Worm (Caenorhabditis elegans) whole organism, L4/young adult: ENCODE results near the gene F31F6.1.

ENCODE experiments used
- W03F9.2 ChIP-seq: fragments of 150-350 bp; optimal IDR thresholded peaks from 2 replicates; lab custom pipeline; 2014; ENCODE audit warnings: missing biosample characterization, missing genetic modification characterization
- him-1 ChIP-seq: sonication (generic microtip); optimal IDR thresholded peaks from 2 replicates; lab custom pipeline; 2016; ENCODE audit warnings: missing genotype, missing genetic modification reagents, missing genetic modification characterization, missing compliant biosample characterization

DNA sequence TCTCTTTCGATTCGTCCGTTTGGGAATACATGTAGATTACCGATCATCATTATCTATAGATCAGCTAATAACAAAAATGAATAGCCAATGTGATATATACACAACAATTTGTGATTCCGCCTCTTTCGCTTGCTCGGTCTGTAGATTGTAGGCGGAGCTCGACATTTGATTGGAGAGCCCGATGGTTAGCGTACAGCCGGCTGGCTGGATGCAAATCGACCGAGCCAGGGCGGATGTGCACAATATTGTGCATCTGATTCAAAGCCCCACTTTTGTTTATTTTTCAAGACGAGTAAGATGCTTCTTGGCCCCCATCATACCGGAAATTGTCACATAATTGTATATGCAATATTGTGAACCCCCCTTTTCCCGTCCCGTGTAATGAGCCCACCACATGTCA, 6.3 kb downstream of the F31F6.1 start, which contains the start of gene dmd-4:
- TF ChIP-seq him-1 (tag; lab: Kevin White, UChicago) (no peak), W03F9.2 (tag; lab: Kevin White, UChicago) (no peak)
